Worm (Caenorhabditis elegans) whole organism, L3 larva: ENCODE measurements around the gene W08F4.7.
"Not testable (repeated sequence)": the region's sequence is repeated elsewhere in the genome, so short reads cannot be mapped to it uniquely, and the experiment has no call there.

Experiments
- R02D3.7 ChIP-seq: fragments of 150-350 bp; optimal IDR thresholded peaks from 2 replicates; lab custom pipeline; 2014; ENCODE audit warnings: missing biosample characterization, missing genetic modification characterization
- ZK546.5 ChIP-seq: sonication (generic microtip); optimal IDR thresholded peaks from 2 replicates; lab custom pipeline; 2017; ENCODE audit warnings: missing biosample characterization, missing genetic modification characterization
- aly-2 ChIP-seq: fragments of 150-350 bp; optimal IDR thresholded peaks from 2 replicates; lab custom pipeline; 2014; ENCODE audit warnings: missing biosample characterization, missing genetic modification characterization
- ama-1 ChIP-seq: fragments of 150-350 bp; optimal IDR thresholded peaks from 2 replicates; lab custom pipeline; 2018
- ceh-28 ChIP-seq: fragments of 150-350 bp; optimal IDR thresholded peaks from 2 replicates; lab custom pipeline; 2014; ENCODE audit warnings: missing biosample characterization, missing genetic modification reagents, missing genetic modification characterization
- ceh-82 ChIP-seq: fragments of 150-350 bp; optimal IDR thresholded peaks from 2 replicates; lab custom pipeline; 2014; ENCODE audit warnings: missing biosample characterization, missing genetic modification characterization
- ceh-9 ChIP-seq: sonication (generic microtip); optimal IDR thresholded peaks from 2 replicates; lab custom pipeline; 2018; ENCODE audit warnings: missing biosample characterization, missing genetic modification characterization
- daf-12 ChIP-seq: fragments of 150-350 bp; optimal IDR thresholded peaks from 2 replicates; lab custom pipeline; 2014; ENCODE audit warnings: missing biosample characterization, missing genetic modification reagents, missing genetic modification characterization
- egl-27 ChIP-seq: sonication (generic microtip); optimal IDR thresholded peaks from 4 replicates; lab custom pipeline; 2017; ENCODE audit warnings: missing biosample characterization, missing genetic modification reagents, missing genetic modification characterization
- egl-5 ChIP-seq: fragments of 150-350 bp; optimal IDR thresholded peaks from 2 replicates; lab custom pipeline; 2017; ENCODE audit warnings: missing biosample characterization, missing genetic modification reagents, missing genetic modification characterization, inconsistent platforms
- elt-1 ChIP-seq: fragments of 150-350 bp; optimal IDR thresholded peaks from 2 replicates; lab custom pipeline; 2014; ENCODE audit warnings: missing biosample characterization, missing genetic modification characterization
- elt-2 ChIP-seq: sonication (generic microtip); optimal IDR thresholded peaks from 2 replicates; lab custom pipeline; 2016; ENCODE audit warnings: missing genetic modification reagents, mild to moderate bottlenecking, missing genetic modification characterization, missing compliant biosample characterization
- elt-3 ChIP-seq, 3 experiments: fragments of 150-350 bp in 1 of 3; sonication (generic microtip) in 2 of 3; optimal IDR thresholded peaks; 2 replicates in 2 of 3; 4 replicates in 1 of 3; lab custom pipeline; 2014 to 2017; ENCODE audit warnings: missing biosample characterization in 3 of 3, missing genetic modification characterization in 3 of 3
- eor-1 ChIP-seq, 2 experiments: fragments of 150-350 bp; optimal IDR thresholded peaks; 2 replicates each; lab custom pipeline; 2014 to 2018; ENCODE audit warnings: missing biosample characterization in 2 of 2, missing genetic modification characterization in 2 of 2
- hmg-11 ChIP-seq: sonication (generic microtip); optimal IDR thresholded peaks from 2 replicates; lab custom pipeline; 2016; ENCODE audit warnings: missing genetic modification characterization, missing compliant biosample characterization
- jun-1 ChIP-seq: fragments of 150-350 bp; optimal IDR thresholded peaks from 2 replicates; lab custom pipeline; 2014; ENCODE audit warnings: missing biosample characterization, missing genetic modification reagents, missing genetic modification characterization
- lin-15B ChIP-seq: fragments of 150-350 bp; optimal IDR thresholded peaks from 2 replicates; lab custom pipeline; 2014; ENCODE audit warnings: missing biosample characterization, missing genetic modification characterization
- lsy-12 ChIP-seq: sonication (generic microtip); optimal IDR thresholded peaks from 2 replicates; lab custom pipeline; 2016; ENCODE audit warnings: mild to moderate bottlenecking, missing genetic modification characterization, missing compliant biosample characterization
- mdl-1 ChIP-seq: fragments of 150-350 bp; optimal IDR thresholded peaks from 2 replicates; lab custom pipeline; 2014; ENCODE audit warnings: missing biosample characterization, missing genetic modification characterization
- mml-1 ChIP-seq: fragments of 150-350 bp; sonication (generic microtip); optimal IDR thresholded peaks from 3 replicates; lab custom pipeline; 2014; ENCODE audit warnings: missing biosample characterization, missing genetic modification characterization
- nfya-1 ChIP-seq: sonication (generic microtip); optimal IDR thresholded peaks from 2 replicates; lab custom pipeline; 2017; ENCODE audit warnings: missing genetic modification characterization, mild to moderate bottlenecking, missing compliant biosample characterization, antibody characterized with exemption, moderate library complexity; ENCODE audit not compliant: insufficient read depth
- nhr-11 ChIP-seq: fragments of 150-350 bp; optimal IDR thresholded peaks from 2 replicates; lab custom pipeline; 2014; ENCODE audit warnings: missing biosample characterization, missing genetic modification characterization
- nhr-12 ChIP-seq: fragments of 150-350 bp; optimal IDR thresholded peaks from 2 replicates; lab custom pipeline; 2014; ENCODE audit warnings: missing biosample characterization, missing genetic modification characterization
- nhr-23 ChIP-seq: fragments of 150-350 bp; optimal IDR thresholded peaks from 2 replicates; lab custom pipeline; 2014; ENCODE audit warnings: missing biosample characterization, missing genetic modification reagents, missing genetic modification characterization
- nhr-237 ChIP-seq: fragments of 150-350 bp; optimal IDR thresholded peaks from 2 replicates; lab custom pipeline; 2014; ENCODE audit warnings: missing biosample characterization, missing genetic modification characterization
- nhr-25 ChIP-seq: sonication (generic microtip); optimal IDR thresholded peaks from 2 replicates; lab custom pipeline; 2017; ENCODE audit warnings: missing biosample characterization, missing genetic modification characterization
- nhr-43 ChIP-seq: sonication (generic microtip); optimal IDR thresholded peaks from 2 replicates; lab custom pipeline; 2016; ENCODE audit warnings: mild to moderate bottlenecking, missing genetic modification characterization, missing compliant biosample characterization; ENCODE audit not compliant: poor library complexity, severe bottlenecking
- nhr-67 ChIP-seq: fragments of 150-350 bp; optimal IDR thresholded peaks from 2 replicates; lab custom pipeline; 2014; ENCODE audit warnings: missing biosample characterization, missing genetic modification characterization
- nhr-76 ChIP-seq: fragments of 150-350 bp; sonication (generic microtip); optimal IDR thresholded peaks from 5 replicates; lab custom pipeline; 2014; ENCODE audit warnings: missing biosample characterization, missing genetic modification characterization
- pha-4 ChIP-seq: fragments of 150-350 bp; optimal IDR thresholded peaks from 2 replicates; lab custom pipeline; 2014; ENCODE audit warnings: missing biosample characterization, missing genetic modification reagents, missing genetic modification characterization
- pqm-1 ChIP-seq: fragments of 150-350 bp; optimal IDR thresholded peaks from 2 replicates; lab custom pipeline; 2017; ENCODE audit warnings: missing biosample characterization, missing genetic modification characterization, inconsistent platforms
- sea-2 ChIP-seq: fragments of 150-350 bp; sonication (generic microtip); optimal IDR thresholded peaks from 4 replicates; lab custom pipeline; 2014; ENCODE audit warnings: missing biosample characterization, missing genetic modification reagents, missing genetic modification characterization
- skn-1 ChIP-seq: fragments of 150-350 bp; optimal IDR thresholded peaks from 2 replicates; lab custom pipeline; 2014; ENCODE audit warnings: missing biosample characterization, missing genetic modification characterization
- snpc-4 ChIP-seq: fragments of 150-350 bp; optimal IDR thresholded peaks from 2 replicates; lab custom pipeline; 2014; ENCODE audit warnings: missing biosample characterization, missing genetic modification characterization
- tbx-2 ChIP-seq: sonication (generic microtip); optimal IDR thresholded peaks from 2 replicates; lab custom pipeline; 2016; ENCODE audit warnings: mild to moderate bottlenecking, missing genetic modification characterization, missing compliant biosample characterization
- unc-39 ChIP-seq: sonication (generic microtip); optimal IDR thresholded peaks from 4 replicates; lab custom pipeline; 2017; ENCODE audit warnings: missing biosample characterization, missing genetic modification characterization
- unc-62 ChIP-seq: fragments of 150-350 bp; sonication (generic microtip); optimal IDR thresholded peaks from 4 replicates; lab custom pipeline; 2014; ENCODE audit warnings: missing biosample characterization, missing genetic modification reagents, missing genetic modification characterization
- zag-1 ChIP-seq: fragments of 150-350 bp; optimal IDR thresholded peaks from 2 replicates; lab custom pipeline; 2014; ENCODE audit warnings: missing biosample characterization, missing genetic modification characterization

The W08F4.7 gene

ce11 chrII:546405-546804 lies 31.1 kb downstream of the W08F4.7 start, which contains the start of gene mlt-10:
mlt-10 (plus strand) TSS chrII:546705.
- TF ChIP-seq elt-2 (no peak), tbx-2 (tag; lab: Kevin White, UChicago) (no peak), pqm-1 (tag; lab: Kevin White, UChicago) (no peak), snpc-4 (tag; lab: Kevin White, UChicago) (no peak), unc-62 (no peak), mml-1 (no peak), lin-15B (tag; lab: Kevin White, UChicago) (no peak), nhr-237 (tag; lab: Kevin White, UChicago) (no peak)

ce11 chrII:542416-542815 lies 35.1 kb downstream of the W08F4.7 start:
- TF ChIP-seq ama-1 (lab: Kevin White, UChicago): peak; percentile 9
- peak in 1 of 3 experiments; percentile 8 for TF ChIP-seq elt-3 (tag; optimal IDR thresholded peaks at IDR 0.05; lab: Kevin White, UChicago)
- peak; percentile 58 for TF ChIP-seq nhr-43 (tag; lab: Kevin White, UChicago)
- no peak for TF ChIP-seq hmg-11 (tag; lab: Kevin White, UChicago)
- peak; percentile 5 for TF ChIP-seq unc-62
- peak; percentile 60 for TF ChIP-seq nhr-23 (tag; lab: Kevin White, UChicago)
- TF ChIP-seq nhr-67 (tag; lab: Kevin White, UChicago): no peak
- TF ChIP-seq jun-1 (tag; lab: Kevin White, UChicago): no peak
- TF ChIP-seq nfya-1 (tag; lab: Kevin White, UChicago): peak; percentile 6
- TF ChIP-seq unc-39 (tag; lab: Kevin White, UChicago): no peak
- no peak for TF ChIP-seq egl-27 (tag; lab: Kevin White, UChicago)

- TF ChIP-seq ceh-28 (no peak), nhr-237 (tag; lab: Kevin White, UChicago) (no peak), zag-1 (tag; lab: Kevin White, UChicago) (no peak), ceh-9 (tag; lab: Kevin White, UChicago) (no peak), sea-2 (GFP tag; lab: Kevin White, UChicago) (no peak), nhr-67 (tag; lab: Kevin White, UChicago) (no peak), skn-1 (no peak), unc-39 (tag; lab: Kevin White, UChicago) (no peak), R02D3.7 (no peak), hmg-11 (tag; lab: Kevin White, UChicago) (no peak), snpc-4 (tag; lab: Kevin White, UChicago) (no peak), lin-15B (tag; lab: Kevin White, UChicago) (no peak), pqm-1 (tag; lab: Kevin White, UChicago) (no peak), nhr-43 (tag; lab: Kevin White, UChicago) (no peak), mdl-1 (tag; lab: Kevin White, UChicago) (no peak), egl-27 (tag; lab: Kevin White, UChicago) (no peak)
Observed at ce11 chrII:536775-537174, 40.8 kb downstream of the W08F4.7 start, which contains the start of gene T27A1.2. T27A1.2 (minus strand) TSS chrII:536875.

- not testable (repeated sequence) for TF ChIP-seq ZK546.5; egl-27 (tag; lab: Kevin White, UChicago); eor-1 (tag; optimal IDR thresholded peaks at IDR 0.05; lab: Kevin White, UChicago)
- TF ChIP-seq, all 47 proteins: peak for 0; not testable (repeated sequence) for 47
Observed at ce11 chrII:535226-535625, 42.3 kb downstream of the W08F4.7 start, which contains the start of gene T27A1.3. T27A1.3 (plus strand) TSS chrII:535526.

- no peak for TF ChIP-seq pha-4
- no peak for TF ChIP-seq aly-2 (tag; lab: Kevin White, UChicago)
- TF ChIP-seq nhr-25 (tag; lab: Kevin White, UChicago): no peak
- TF ChIP-seq elt-1 (tag; lab: Kevin White, UChicago): no peak
- TF ChIP-seq R02D3.7: no peak
- TF ChIP-seq lin-15B (tag; lab: Kevin White, UChicago): no peak
- no peak for TF ChIP-seq nhr-11
- TF ChIP-seq egl-5 (tag; lab: Kevin White, UChicago): no peak
- TF ChIP-seq daf-12: no peak
- TF ChIP-seq eor-1 (tag; optimal IDR thresholded peaks at IDR 0.05; lab: Kevin White, UChicago): no peak
- no peak for TF ChIP-seq nhr-12 (tag; lab: Kevin White, UChicago)
- TF ChIP-seq ceh-82 (tag; lab: Kevin White, UChicago): no peak
- no peak for TF ChIP-seq nhr-76 (tag; lab: Kevin White, UChicago)
- TF ChIP-seq zag-1 (tag; lab: Kevin White, UChicago): no peak
- no peak for TF ChIP-seq lsy-12 (tag; lab: Kevin White, UChicago)
- TF ChIP-seq, all 47 proteins: peak for 0
Observed at ce11 chrII:526375-526774, 51.2 kb downstream of the W08F4.7 start, which contains the start of gene lgc-34. lgc-34 (plus strand) TSS chrII:526574.
